Fruit fly (Drosophila melanogaster) whole organism, embryonic: Measurements from ENCODE around the gene pkaap.

Experiments
- ATbp ChIP-seq: fragments of 200-800 bp; sonication (Bioruptor generic); optimal IDR thresholded peaks from 2 replicates; lab custom pipeline; 2017; ENCODE audit warnings: missing biosample characterization, mild to moderate bottlenecking, missing genetic modification characterization, missing genetic modification reagents
- Adf1 ChIP-seq: fragments of 200-800 bp; sonication (Bioruptor generic); IDR thresholded peaks from 2 replicates; pipeline ENCODE4 v1.3.6; 2022; ENCODE audit warnings: missing biosample characterization, missing genetic modification characterization
- Awh ChIP-seq: fragments of 200-800 bp; sonication (Bioruptor generic); IDR thresholded peaks from 2 replicates; pipeline ENCODE4, ENCODE4 v1.3.6; 2022; ENCODE audit warnings: missing biosample characterization, missing genetic modification characterization
- CG10267 ChIP-seq: fragments of 200-800 bp; sonication (Bioruptor generic); optimal IDR thresholded peaks from 2 replicates; lab custom pipeline; 2018; ENCODE audit warnings: missing biosample characterization, mild to moderate bottlenecking, missing genetic modification characterization, moderate library complexity
- CG11560 ChIP-seq: fragments of 200-800 bp; sonication (Bioruptor generic); IDR thresholded peaks from 3 replicates; pipeline ENCODE4 v1.3.6; 2022; ENCODE audit warnings: missing biosample characterization, missing genetic modification characterization
- CG12219 ChIP-seq: fragments of 200-800 bp; sonication (Bioruptor generic); optimal IDR thresholded peaks from 3 replicates; lab custom pipeline; 2018; ENCODE audit warnings: missing biosample characterization, mild to moderate bottlenecking, missing genetic modification characterization
- CG13123 ChIP-seq: fragments of 200-800 bp; sonication (Bioruptor generic); optimal IDR thresholded peaks from 2 replicates; lab custom pipeline; 2016; ENCODE audit warnings: missing biosample characterization, missing genetic modification characterization
- CG13424 ChIP-seq: fragments of 200-800 bp; sonication (Bioruptor generic); optimal IDR thresholded peaks from 2 replicates; lab custom pipeline; 2019; ENCODE audit warnings: missing biosample characterization, mild to moderate bottlenecking, missing genetic modification characterization, moderate library complexity
- CG15514 ChIP-seq: fragments of 200-800 bp; sonication (Bioruptor generic); optimal IDR thresholded peaks from 3 replicates; lab custom pipeline; 2017; ENCODE audit warnings: missing biosample characterization, missing genetic modification characterization, mild to moderate bottlenecking, moderate library complexity, missing genetic modification reagents
- CG15601 ChIP-seq: fragments of 200-800 bp; sonication (Bioruptor generic); optimal IDR thresholded peaks from 3 replicates; lab custom pipeline; 2019; ENCODE audit warnings: missing biosample characterization, mild to moderate bottlenecking, missing genetic modification characterization, moderate library complexity
- CG15696 ChIP-seq: fragments of 200-800 bp; sonication (Bioruptor generic); optimal IDR thresholded peaks from 2 replicates; lab custom pipeline; 2019; ENCODE audit warnings: missing biosample characterization, mild to moderate bottlenecking, missing genetic modification characterization, moderate library complexity
- CG17328 ChIP-seq: fragments of 200-800 bp; sonication (Bioruptor generic); IDR thresholded peaks from 2 replicates; pipeline ENCODE4 v1.3.6; 2022; ENCODE audit warnings: missing biosample characterization, missing genetic modification characterization
- CG2712 ChIP-seq: fragments of 200-800 bp; optimal IDR thresholded peaks from 3 replicates; lab custom pipeline; 2019; ENCODE audit warnings: missing biosample characterization, mild to moderate bottlenecking, missing genetic modification characterization, moderate library complexity
- CG3065 ChIP-seq: fragments of 200-800 bp; sonication (Bioruptor generic); optimal IDR thresholded peaks from 2 replicates; lab custom pipeline; 2016; ENCODE audit warnings: missing biosample characterization, missing genetic modification characterization
- CG31224 ChIP-seq: fragments of 200-800 bp; sonication (Bioruptor generic); IDR thresholded peaks from 2 replicates; pipeline ENCODE4 v1.3.6; 2022; ENCODE audit warnings: missing biosample characterization, missing genetic modification characterization
- CG31388 ChIP-seq: fragments of 200-800 bp; sonication (Bioruptor generic); optimal IDR thresholded peaks from 2 replicates; lab custom pipeline; 2016; ENCODE audit warnings: missing biosample characterization, missing genetic modification characterization
- CG3995 ChIP-seq: fragments of 200-800 bp; sonication (Bioruptor generic); optimal IDR thresholded peaks from 3 replicates; lab custom pipeline; 2016; ENCODE audit warnings: missing biosample characterization, missing genetic modification characterization
- CG4424 ChIP-seq: fragments of 200-800 bp; sonication (Bioruptor generic); optimal IDR thresholded peaks from 3 replicates; lab custom pipeline; 2016; ENCODE audit warnings: missing biosample characterization, missing genetic modification characterization
- CG4854 ChIP-seq: fragments of 200-800 bp; sonication (Bioruptor generic); optimal IDR thresholded peaks from 2 replicates; lab custom pipeline; 2016; ENCODE audit warnings: missing biosample characterization, missing genetic modification characterization, inconsistent platforms
- CG7271 ChIP-seq: fragments of 200-800 bp; sonication (Bioruptor generic); optimal IDR thresholded peaks from 2 replicates; lab custom pipeline; 2018; ENCODE audit warnings: missing biosample characterization, mild to moderate bottlenecking, missing genetic modification characterization, moderate library complexity
- CG7963 ChIP-seq: fragments of 200-800 bp; sonication (Bioruptor generic); IDR thresholded peaks from 3 replicates; pipeline ENCODE4 v1.3.6; 2022; ENCODE audit warnings: missing biosample characterization, missing genetic modification characterization; ENCODE audit not compliant: partially characterized antibody
- CG8290 ChIP-seq, 3 experiments: fragments of 200-800 bp; sonication (Bioruptor generic); optimal IDR thresholded peaks; 2 replicates each; lab custom pipeline; 2016 to 2019; ENCODE audit warnings: missing biosample characterization in 3 of 3, missing genetic modification characterization in 3 of 3, mild to moderate bottlenecking in 2 of 3, moderate library complexity in 1 of 3
- CG9727 ChIP-seq: fragments of 200-800 bp; sonication (Bioruptor generic); optimal IDR thresholded peaks from 3 replicates; lab custom pipeline; 2017; ENCODE audit warnings: missing biosample characterization, mild to moderate bottlenecking, missing genetic modification characterization
- CG9932 ChIP-seq: fragments of 200-800 bp; sonication (Bioruptor generic); IDR thresholded peaks from 2 replicates; pipeline ENCODE4 v1.3.6; 2022; ENCODE audit warnings: missing biosample characterization, missing genetic modification characterization
- CHES-1-like ChIP-seq: fragments of 200-800 bp; sonication (Bioruptor generic); optimal IDR thresholded peaks from 2 replicates; lab custom pipeline; 2016; ENCODE audit warnings: missing biosample characterization, missing genetic modification characterization
- Dll ChIP-seq: fragments of 200-800 bp; sonication (Bioruptor generic); IDR thresholded peaks from 4 replicates; pipeline ENCODE4 v1.3.6; 2022; ENCODE audit warnings: missing biosample characterization, missing genetic modification characterization; ENCODE audit not compliant: partially characterized antibody
- HLH54F ChIP-seq: fragments of 200-800 bp; sonication (Bioruptor generic); optimal IDR thresholded peaks from 3 replicates; lab custom pipeline; 2016; ENCODE audit warnings: missing biosample characterization, missing genetic modification characterization
- Scr ChIP-seq: fragments of 200-800 bp; sonication (Bioruptor generic); IDR thresholded peaks from 2 replicates; pipeline ENCODE4 v1.3.6; 2022; ENCODE audit warnings: missing biosample characterization, missing genetic modification characterization; ENCODE audit not compliant: partially characterized antibody
- Sin3A ChIP-seq: fragments of >200 bp; optimal IDR thresholded peaks from 2 replicates; lab custom pipeline; 2018
- Ssrp ChIP-seq: fragments of 200-800 bp; sonication (Bioruptor generic); optimal IDR thresholded peaks from 2 replicates; lab custom pipeline; 2018; ENCODE audit warnings: missing biosample characterization, mild to moderate bottlenecking, missing genetic modification characterization, moderate library complexity
- YL-1 ChIP-seq: fragments of 200-800 bp; sonication (Bioruptor generic); optimal IDR thresholded peaks from 3 replicates; lab custom pipeline; 2017; ENCODE audit warnings: missing biosample characterization, mild to moderate bottlenecking, missing genetic modification characterization
- dmrt11E ChIP-seq: fragments of 200-800 bp; sonication (Bioruptor generic); optimal IDR thresholded peaks from 3 replicates; lab custom pipeline; 2018; ENCODE audit warnings: missing biosample characterization, mild to moderate bottlenecking, missing genetic modification characterization, moderate library complexity
- eyg ChIP-seq: fragments of 200-800 bp; sonication (Bioruptor generic); optimal IDR thresholded peaks from 3 replicates; lab custom pipeline; 2016; ENCODE audit warnings: missing biosample characterization, missing genetic modification characterization
- gfzf ChIP-seq: fragments of 200-800 bp; sonication (Bioruptor generic); optimal IDR thresholded peaks from 2 replicates; lab custom pipeline; 2016; ENCODE audit warnings: missing biosample characterization, mild to moderate bottlenecking, missing genetic modification characterization, moderate library complexity
- grau ChIP-seq: fragments of 200-800 bp; optimal IDR thresholded peaks from 3 replicates; lab custom pipeline; 2019; ENCODE audit warnings: missing biosample characterization, mild to moderate bottlenecking, missing genetic modification characterization, moderate library complexity
- h ChIP-seq: fragments of >200 bp; optimal IDR thresholded peaks from 2 replicates; lab custom pipeline; 2017
- jigr1 ChIP-seq: fragments of 200-800 bp; sonication (Bioruptor generic); IDR thresholded peaks from 3 replicates; pipeline ENCODE4 v1.3.6; 2022; ENCODE audit warnings: missing biosample characterization, missing genetic modification characterization
- jing ChIP-seq: fragments of 200-800 bp; sonication (Bioruptor generic); optimal IDR thresholded peaks from 2 replicates; lab custom pipeline; 2018; ENCODE audit warnings: missing biosample characterization, mild to moderate bottlenecking, missing genetic modification characterization
- lbe ChIP-seq: fragments of 200-800 bp; sonication (Bioruptor generic); optimal IDR thresholded peaks from 2 replicates; lab custom pipeline; 2016; ENCODE audit warnings: missing biosample characterization, mild to moderate bottlenecking, missing genetic modification characterization
- phol ChIP-seq: fragments of 200-800 bp; sonication (Bioruptor generic); optimal IDR thresholded peaks from 3 replicates; lab custom pipeline; 2018; ENCODE audit warnings: missing biosample characterization, mild to moderate bottlenecking, missing genetic modification characterization, moderate library complexity
- prd ChIP-seq, 3 experiments: fragments of >200 bp in 2 of 3; fragments of 200-800 bp in 1 of 3; sonication (Bioruptor generic) in 1 of 3; optimal IDR thresholded peaks in 2 of 3; IDR thresholded peaks in 1 of 3; 2 replicates in 2 of 3; 3 replicates in 1 of 3; pipeline versions ENCODE4 v1.3.6 to Lab custom; 2017 to 2022; ENCODE audit warnings: missing biosample characterization in 1 of 3, missing genetic modification characterization in 1 of 3
- pzg ChIP-seq: fragments of 200-800 bp; sonication (Bioruptor generic); optimal IDR thresholded peaks from 3 replicates; lab custom pipeline; 2018; ENCODE audit warnings: missing biosample characterization, mild to moderate bottlenecking, missing genetic modification characterization, moderate library complexity
- row ChIP-seq: fragments of 200-800 bp; sonication (Bioruptor generic); IDR thresholded peaks from 3 replicates; pipeline ENCODE4 v1.3.6; 2022; ENCODE audit warnings: missing biosample characterization, missing genetic modification characterization
- ssp ChIP-seq: fragments of 200-800 bp; sonication (Bioruptor generic); IDR thresholded peaks from 2 replicates; pipeline ENCODE4 v1.3.6; 2022; ENCODE audit warnings: missing biosample characterization, missing genetic modification characterization
- stwl ChIP-seq: fragments of 200-800 bp; sonication (Bioruptor generic); optimal IDR thresholded peaks from 3 replicates; lab custom pipeline; 2018; ENCODE audit warnings: missing biosample characterization, mild to moderate bottlenecking, missing genetic modification characterization, moderate library complexity
- tin ChIP-seq: fragments of 200-800 bp; sonication (Bioruptor generic); optimal IDR thresholded peaks from 3 replicates; lab custom pipeline; 2016; ENCODE audit warnings: missing biosample characterization, missing genetic modification characterization
- twi ChIP-seq: fragments of 200-800 bp; optimal IDR thresholded peaks from 2 replicates; lab custom pipeline; 2019; ENCODE audit warnings: missing biosample characterization, mild to moderate bottlenecking, missing genetic modification characterization, moderate library complexity
- unc-4 ChIP-seq: fragments of 200-800 bp; sonication (Bioruptor generic); IDR thresholded peaks from 2 replicates; pipeline ENCODE4 v1.3.6; 2022; ENCODE audit warnings: missing biosample characterization, missing genetic modification characterization; ENCODE audit not compliant: partially characterized antibody
- usp ChIP-seq: fragments of >200 bp; optimal IDR thresholded peaks from 2 replicates; lab custom pipeline; 2017; ENCODE audit warnings: missing biosample characterization, missing genetic modification characterization

pkaap gene

DNA sequence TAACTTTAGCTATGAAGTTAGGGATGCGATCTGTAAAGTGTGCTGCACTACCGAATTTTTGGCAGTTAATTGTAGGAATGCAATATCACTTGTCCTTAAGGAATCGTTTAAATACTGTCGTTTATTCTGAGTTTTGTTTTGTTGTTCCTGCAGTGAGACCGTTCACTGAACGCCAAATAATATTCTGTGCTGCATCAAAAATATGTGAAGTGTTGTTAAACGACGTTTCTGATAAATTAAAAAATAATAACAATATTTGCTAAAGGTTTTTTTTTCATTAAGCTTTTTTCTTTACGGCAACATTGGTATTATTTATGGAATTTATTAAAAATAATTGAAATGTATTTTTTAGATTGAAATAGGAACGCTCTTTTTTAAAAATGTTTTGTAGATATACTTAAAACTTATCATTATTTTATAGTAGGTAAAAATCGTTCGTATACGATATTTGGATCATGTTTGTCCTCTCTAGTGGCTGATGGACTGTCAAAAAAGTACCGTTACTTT lies 14.7 kb downstream of the pkaap start, which contains the start of gene GMF (continued):
- peak; percentile 53 for TF ChIP-seq CG3995 (GFP tag; lab: Kevin White, UChicago)
- TF ChIP-seq jigr1 (GFP tag; lab: Robert Waterston, UW), result peak; percentile 67; the same call in 1 of the 3 replicates
- TF ChIP-seq CG15601, result peak; percentile 53
- TF ChIP-seq Dll (GFP tag; lab: Robert Waterston, UW), result peak; percentile 66
- peak; percentile 6 for TF ChIP-seq twi
- peak; percentile 48 for TF ChIP-seq CG4424 (GFP tag; lab: Kevin White, UChicago)
- TF ChIP-seq ssp (GFP tag; lab: Robert Waterston, UW), result no peak
- peak; percentile 78 for TF ChIP-seq row (GFP tag; lab: Robert Waterston, UW)
- peak; percentile 44; the same call in 1 of the 2 replicates for TF ChIP-seq Scr (GFP tag; lab: Robert Waterston, UW)
- no peak for TF ChIP-seq usp (GFP tag; lab: Kevin White, UChicago)
- TF ChIP-seq CG7271 (tag; lab: Kevin White, UChicago), result peak; percentile 58
- TF ChIP-seq CG9932 (GFP tag; lab: Robert Waterston, UW), result peak; percentile 45
- TF ChIP-seq tin (GFP tag; lab: Kevin White, UChicago), result peak; percentile 37
- TF ChIP-seq CG7963 (GFP tag; lab: Robert Waterston, UW), result no peak
- peak; percentile 41 for TF ChIP-seq CG8290 (GFP tag; optimal IDR thresholded peaks at IDR 0.05; lab: Kevin White, UChicago)
- TF ChIP-seq CG8290 (tag; optimal IDR thresholded peaks at IDR 0.05; lab: Kevin White, UChicago), result no peak
- TF ChIP-seq lbe (GFP tag; lab: Kevin White, UChicago), result peak; percentile 38
- peak; percentile 5 for TF ChIP-seq CG13123 (GFP tag; lab: Kevin White, UChicago)
- TF ChIP-seq CG15514 (GFP tag; lab: Kevin White, UChicago), result peak; percentile 47
- TF ChIP-seq h (lab: Kevin White, UChicago), result no peak
- TF ChIP-seq eyg (GFP tag; lab: Kevin White, UChicago), result no peak
- TF ChIP-seq prd (optimal IDR thresholded peaks at IDR 0.05; lab: Kevin White, UChicago), result no peak
- TF ChIP-seq prd (GFP tag; IDR thresholded peaks at IDR 0.05; lab: Robert Waterston, UW), result no peak
- TF ChIP-seq CG9727 (GFP tag; lab: Kevin White, UChicago), result peak; percentile 50
- TF ChIP-seq Sin3A (lab: Kevin White, UChicago), result no peak
- peak; percentile 25 for TF ChIP-seq CG13424 (tag; lab: Kevin White, UChicago)
- no peak for TF ChIP-seq CG12219
- TF ChIP-seq phol, result peak; percentile 70
- TF ChIP-seq CG3065, result peak; percentile 5
- TF ChIP-seq jing (GFP tag; lab: Kevin White, UChicago), result no peak
- TF ChIP-seq Ssrp (tag; lab: Kevin White, UChicago), result peak; percentile 41
- peak; percentile 60 for TF ChIP-seq pzg (GFP tag; lab: Kevin White, UChicago)
- peak; percentile 21; the same call in 1 of the 2 replicates for TF ChIP-seq unc-4 (GFP tag; lab: Robert Waterston, UW)
- TF ChIP-seq HLH54F (GFP tag; lab: Kevin White, UChicago), result peak; percentile 7
- peak; percentile 97 for TF ChIP-seq CG10267 (tag; lab: Kevin White, UChicago)
- TF ChIP-seq CG2712 (tag; lab: Kevin White, UChicago), result peak; percentile 68
- TF ChIP-seq YL-1 (GFP tag; lab: Kevin White, UChicago), result peak; percentile 72
- TF ChIP-seq Adf1 (GFP tag; lab: Robert Waterston, UW), result peak; percentile 26; the same call in 1 of the 2 replicates
- no peak for TF ChIP-seq Awh (GFP tag; lab: Robert Waterston, UW)
- TF ChIP-seq gfzf (GFP tag; lab: Kevin White, UChicago), result peak; percentile 78
- no peak for TF ChIP-seq ATbp (GFP tag; lab: Kevin White, UChicago)
- TF ChIP-seq CG31224 (GFP tag; lab: Robert Waterston, UW), result no peak
- TF ChIP-seq dmrt11E (tag; lab: Kevin White, UChicago), result peak; percentile 60
- no peak for TF ChIP-seq CG11560 (tag; lab: Robert Waterston, UW)
- peak; percentile 76 for TF ChIP-seq stwl (tag; lab: Kevin White, UChicago)
- no peak for TF ChIP-seq CG4854 (GFP tag; lab: Kevin White, UChicago)
- peak; percentile 46 for TF ChIP-seq CG15696 (tag; lab: Kevin White, UChicago)
- TF ChIP-seq CHES-1-like, result peak; percentile 35
- TF ChIP-seq CG31388 (GFP tag; lab: Kevin White, UChicago), result no peak
- TF ChIP-seq CG17328 (GFP tag; lab: Robert Waterston, UW), result peak; percentile 52; the same call in 1 of the 2 replicates
- peak; percentile 43 for TF ChIP-seq grau
